Worm (Caenorhabditis elegans) whole organism, L2 larva: ENCODE data around the gene sftb-1.

Experiments used
- C34F6.9 ChIP-seq: fragments of 150-350 bp; optimal IDR thresholded peaks from 2 replicates; lab custom pipeline; 2014; ENCODE audit warnings: missing biosample characterization, missing genetic modification characterization
- F13H6.1 ChIP-seq: sonication (generic microtip); optimal IDR thresholded peaks from 2 replicates; lab custom pipeline; 2016; ENCODE audit warnings: missing genetic modification characterization, missing compliant biosample characterization
- R02D3.7 ChIP-seq: fragments of 150-350 bp; optimal IDR thresholded peaks from 2 replicates; lab custom pipeline; 2014; ENCODE audit warnings: missing biosample characterization, missing genetic modification characterization
- Y55F3AM.14 ChIP-seq: fragments of 200-800 bp; sonication (Bioruptor generic); optimal IDR thresholded peaks from 2 replicates; lab custom pipeline; 2018; ENCODE audit warnings: mild to moderate bottlenecking, missing genetic modification characterization, missing compliant biosample characterization
- ZK546.5 ChIP-seq: sonication (generic microtip); optimal IDR thresholded peaks from 2 replicates; lab custom pipeline; 2017; ENCODE audit warnings: missing biosample characterization, missing genetic modification characterization
- alr-1 ChIP-seq: fragments of 150-350 bp; optimal IDR thresholded peaks from 2 replicates; lab custom pipeline; 2014; ENCODE audit warnings: missing biosample characterization, missing genetic modification characterization
- aly-2 ChIP-seq: fragments of 150-350 bp; optimal IDR thresholded peaks from 2 replicates; lab custom pipeline; 2014; ENCODE audit warnings: missing biosample characterization, missing genetic modification characterization
- ama-1 ChIP-seq: fragments of 150-350 bp; optimal IDR thresholded peaks from 2 replicates; lab custom pipeline; 2018; ENCODE audit warnings: inconsistent platforms
- blmp-1 ChIP-seq: sonication (generic microtip); optimal IDR thresholded peaks from 2 replicates; lab custom pipeline; 2017; ENCODE audit warnings: missing genetic modification characterization, mild to moderate bottlenecking, missing compliant biosample characterization, antibody characterized with exemption, moderate library complexity; ENCODE audit not compliant: insufficient read depth
- ceh-16 ChIP-seq: fragments of 150-350 bp; optimal IDR thresholded peaks from 2 replicates; lab custom pipeline; 2014; ENCODE audit warnings: missing biosample characterization, missing genetic modification characterization
- ceh-82 ChIP-seq: fragments of 150-350 bp; optimal IDR thresholded peaks from 2 replicates; lab custom pipeline; 2014; ENCODE audit warnings: missing biosample characterization, missing genetic modification characterization
- crh-2 ChIP-seq: sonication (generic microtip); optimal IDR thresholded peaks from 2 replicates; lab custom pipeline; 2017; ENCODE audit warnings: missing biosample characterization, missing genetic modification characterization
- dmd-4 ChIP-seq: sonication (generic microtip); optimal IDR thresholded peaks from 2 replicates; lab custom pipeline; 2017; ENCODE audit warnings: missing biosample characterization, missing genetic modification characterization
- egl-27 ChIP-seq: sonication (generic microtip); optimal IDR thresholded peaks from 3 replicates; lab custom pipeline; 2017; ENCODE audit warnings: missing biosample characterization, missing genetic modification reagents, missing genetic modification characterization
- elt-1 ChIP-seq: fragments of 150-350 bp; optimal IDR thresholded peaks from 2 replicates; lab custom pipeline; 2014; ENCODE audit warnings: missing biosample characterization, missing genetic modification characterization
- elt-3 ChIP-seq: sonication (generic microtip); optimal IDR thresholded peaks from 2 replicates; lab custom pipeline; 2017; ENCODE audit warnings: missing biosample characterization, missing genetic modification characterization
- fos-1 ChIP-seq: fragments of 150-350 bp; optimal IDR thresholded peaks from 2 replicates; lab custom pipeline; 2014; ENCODE audit warnings: missing biosample characterization, missing genetic modification characterization
- gmeb-1 ChIP-seq: fragments of 150-350 bp; optimal IDR thresholded peaks from 2 replicates; lab custom pipeline; 2014; ENCODE audit warnings: missing biosample characterization, missing genetic modification characterization
- lin-11 ChIP-seq: fragments of 150-350 bp; sonication (generic microtip); optimal IDR thresholded peaks from 2 replicates; lab custom pipeline; 2014; ENCODE audit warnings: missing biosample characterization, missing genetic modification characterization, inconsistent platforms, mixed read lengths
- lin-13 ChIP-seq: fragments of 150-350 bp; optimal IDR thresholded peaks from 2 replicates; lab custom pipeline; 2014; ENCODE audit warnings: missing biosample characterization, missing genetic modification reagents, missing genetic modification characterization
- lin-39 ChIP-seq: fragments of 150-350 bp; optimal IDR thresholded peaks from 2 replicates; lab custom pipeline; 2014; ENCODE audit warnings: missing biosample characterization, missing genetic modification reagents, missing genetic modification characterization
- lsy-2 ChIP-seq, 2 experiments: fragments of 150-350 bp in 1 of 2; sonication (generic microtip) in 1 of 2; optimal IDR thresholded peaks; 2 replicates each; lab custom pipeline; 2014 to 2017; ENCODE audit warnings: missing biosample characterization in 2 of 2, missing genetic modification characterization in 2 of 2
- mab-5 ChIP-seq: fragments of 150-350 bp; optimal IDR thresholded peaks from 2 replicates; lab custom pipeline; 2014; ENCODE audit warnings: missing biosample characterization, missing genetic modification characterization
- mbf-1 ChIP-seq: sonication (generic microtip); optimal IDR thresholded peaks from 2 replicates; lab custom pipeline; 2017; ENCODE audit warnings: missing biosample characterization, missing genetic modification characterization
- mdl-1 ChIP-seq, 2 experiments: fragments of 150-350 bp in 1 of 2; sonication (generic microtip) in 1 of 2; optimal IDR thresholded peaks; 2 replicates each; lab custom pipeline; 2017; ENCODE audit warnings: missing biosample characterization in 2 of 2, missing genetic modification characterization in 2 of 2
- nhr-10 ChIP-seq: sonication (generic microtip); optimal IDR thresholded peaks from 2 replicates; lab custom pipeline; 2017; ENCODE audit warnings: missing biosample characterization, missing genetic modification characterization
- nhr-11 ChIP-seq: fragments of 150-350 bp; optimal IDR thresholded peaks from 2 replicates; lab custom pipeline; 2014; ENCODE audit warnings: missing biosample characterization, missing genetic modification characterization
- nhr-12 ChIP-seq: fragments of 150-350 bp; optimal IDR thresholded peaks from 2 replicates; lab custom pipeline; 2014; ENCODE audit warnings: missing biosample characterization, missing genetic modification characterization
- nhr-129 ChIP-seq: fragments of 150-350 bp; optimal IDR thresholded peaks from 2 replicates; lab custom pipeline; 2014; ENCODE audit warnings: missing biosample characterization, missing genetic modification characterization
- nhr-21 ChIP-seq: fragments of 150-350 bp; optimal IDR thresholded peaks from 2 replicates; lab custom pipeline; 2014; ENCODE audit warnings: missing biosample characterization, missing genetic modification characterization
- nhr-23 ChIP-seq: fragments of 150-350 bp; optimal IDR thresholded peaks from 2 replicates; lab custom pipeline; 2014; ENCODE audit warnings: missing biosample characterization, missing genetic modification reagents, missing genetic modification characterization
- nhr-237 ChIP-seq: fragments of 150-350 bp; optimal IDR thresholded peaks from 2 replicates; lab custom pipeline; 2014; ENCODE audit warnings: missing biosample characterization, missing genetic modification characterization
- nhr-25 ChIP-seq: fragments of 150-350 bp; sonication (generic microtip); optimal IDR thresholded peaks from 3 replicates; lab custom pipeline; 2014; ENCODE audit warnings: missing biosample characterization, missing genetic modification characterization
- nhr-6 ChIP-seq: fragments of 150-350 bp; optimal IDR thresholded peaks from 2 replicates; lab custom pipeline; 2014; ENCODE audit warnings: missing biosample characterization, missing genetic modification characterization
- nhr-77 ChIP-seq: fragments of 150-350 bp; optimal IDR thresholded peaks from 2 replicates; lab custom pipeline; 2014; ENCODE audit warnings: missing biosample characterization, missing genetic modification characterization
- peb-1 ChIP-seq: fragments of 150-350 bp; optimal IDR thresholded peaks from 2 replicates; lab custom pipeline; 2014; ENCODE audit warnings: missing biosample characterization, missing genetic modification characterization
- sem-4 ChIP-seq: fragments of 150-350 bp; optimal IDR thresholded peaks from 2 replicates; lab custom pipeline; 2014; ENCODE audit warnings: missing biosample characterization, missing genetic modification reagents, missing genetic modification characterization
- skn-1 ChIP-seq: sonication (generic microtip); optimal IDR thresholded peaks from 2 replicates; lab custom pipeline; 2017; ENCODE audit warnings: missing biosample characterization, missing genetic modification characterization
- sma-3 ChIP-seq: sonication (generic microtip); optimal IDR thresholded peaks from 2 replicates; lab custom pipeline; 2016; ENCODE audit warnings: missing genetic modification reagents, missing genetic modification characterization, missing compliant biosample characterization
- sma-9 ChIP-seq, 2 experiments: fragments of 150-350 bp in 1 of 2; sonication (generic microtip) in 1 of 2; optimal IDR thresholded peaks; 2 replicates each; lab custom pipeline; 2014 to 2016; ENCODE audit warnings: missing genetic modification characterization in 2 of 2, mild to moderate bottlenecking in 1 of 2, missing biosample characterization in 1 of 2, missing compliant biosample characterization in 1 of 2, missing genetic modification reagents in 1 of 2, moderate library complexity in 1 of 2
- snpc-4 ChIP-seq: fragments of 150-350 bp; optimal IDR thresholded peaks from 2 replicates; lab custom pipeline; 2014; ENCODE audit warnings: missing biosample characterization, missing genetic modification characterization
- unc-39 ChIP-seq: fragments of 150-350 bp; optimal IDR thresholded peaks from 2 replicates; lab custom pipeline; 2014; ENCODE audit warnings: missing biosample characterization, missing genetic modification characterization
- unc-55 ChIP-seq: fragments of 150-350 bp; sonication (generic microtip); optimal IDR thresholded peaks from 3 replicates; lab custom pipeline; 2014; ENCODE audit warnings: missing biosample characterization, missing genetic modification reagents, missing genetic modification characterization
- unc-62 ChIP-seq: fragments of 150-350 bp; optimal IDR thresholded peaks from 2 replicates; lab custom pipeline; 2014; ENCODE audit warnings: missing biosample characterization, missing genetic modification reagents, missing genetic modification characterization
- zag-1 ChIP-seq: fragments of 150-350 bp; optimal IDR thresholded peaks from 2 replicates; lab custom pipeline; 2014; ENCODE audit warnings: missing biosample characterization, missing genetic modification characterization
- ztf-1 ChIP-seq: fragments of 200-800 bp; sonication (Bioruptor generic); conservative IDR thresholded peaks from 2 replicates; pipeline ENCODE4 v1.3.6; 2022; ENCODE audit warnings: missing genetic modification characterization, missing compliant biosample characterization
- ztf-11 ChIP-seq: sonication (generic microtip); optimal IDR thresholded peaks from 2 replicates; lab custom pipeline; 2017; ENCODE audit warnings: missing biosample characterization, missing genetic modification characterization
- ztf-4 ChIP-seq: fragments of 150-350 bp; optimal IDR thresholded peaks from 2 replicates; lab custom pipeline; 2014; ENCODE audit warnings: missing biosample characterization, missing genetic modification characterization

Gene sftb-1

ce11 chrIII:4223668-4224127 is 45.4 kb downstream of the sftb-1 start:
- peak; percentile 42 for TF ChIP-seq nhr-11
- peak; percentile 52 for TF ChIP-seq nhr-21
- TF ChIP-seq aly-2 (tag; lab: Kevin White, UChicago): no peak
- peak; percentile 95 for TF ChIP-seq crh-2 (tag; lab: Kevin White, UChicago)
- peak; percentile 86 for TF ChIP-seq mab-5
- TF ChIP-seq nhr-12 (tag; lab: Kevin White, UChicago): no peak
- TF ChIP-seq peb-1 (tag; lab: Kevin White, UChicago): no peak
- no peak for TF ChIP-seq unc-62 (GFP tag; lab: Kevin White, UChicago)
- TF ChIP-seq zag-1 (tag; lab: Kevin White, UChicago): peak; percentile 90
- no peak for TF ChIP-seq lin-39 (tag; lab: Kevin White, UChicago)
- no peak for TF ChIP-seq mbf-1
- peak; percentile 75 for TF ChIP-seq lin-11 (tag; lab: Kevin White, UChicago)
- TF ChIP-seq fos-1 (tag; lab: Kevin White, UChicago): peak; percentile 94
- TF ChIP-seq ama-1 (lab: Kevin White, UChicago): no peak
- TF ChIP-seq nhr-23: no peak
- TF ChIP-seq alr-1 (tag; lab: Kevin White, UChicago): no peak
- peak; percentile 82 for TF ChIP-seq sem-4 (tag; lab: Kevin White, UChicago)
- peak; percentile 84 to 91 for TF ChIP-seq mdl-1 (tag; optimal IDR thresholded peaks at IDR 0.05; lab: Kevin White, UChicago)
- TF ChIP-seq ceh-82 (tag; lab: Kevin White, UChicago): no peak
- TF ChIP-seq ztf-11 (tag; lab: Kevin White, UChicago): no peak
- TF ChIP-seq R02D3.7 (tag; lab: Kevin White, UChicago): no peak
- peak; percentile 53 for TF ChIP-seq nhr-6 (tag; lab: Kevin White, UChicago)
- peak; percentile 95 for TF ChIP-seq nhr-129
- TF ChIP-seq elt-3 (tag; lab: Kevin White, UChicago): no peak
- TF ChIP-seq dmd-4 (tag; lab: Kevin White, UChicago): no peak
- peak; percentile 20 for TF ChIP-seq nhr-10 (tag; lab: Kevin White, UChicago)
- TF ChIP-seq ztf-1 (GFP tag; lab: Robert Waterston, UW): no peak
- peak; percentile 84 for TF ChIP-seq ztf-4 (tag; lab: Kevin White, UChicago)
- peak; percentile 71 for TF ChIP-seq snpc-4 (tag; lab: Kevin White, UChicago)
- TF ChIP-seq sma-9 (GFP tag; optimal IDR thresholded peaks at IDR 0.05; lab: Kevin White, UChicago): peak; percentile 83
- no peak for TF ChIP-seq sma-9 (tag; optimal IDR thresholded peaks at IDR 0.05; lab: Kevin White, UChicago)
- TF ChIP-seq ceh-16 (tag; lab: Kevin White, UChicago): no peak
- no peak for TF ChIP-seq ZK546.5 (tag; lab: Kevin White, UChicago)
- no peak for TF ChIP-seq elt-1 (tag; lab: Kevin White, UChicago)
- peak; percentile 96 for TF ChIP-seq C34F6.9 (tag; lab: Kevin White, UChicago)
- TF ChIP-seq nhr-237 (tag; lab: Kevin White, UChicago): no peak
- TF ChIP-seq lsy-2 (tag; optimal IDR thresholded peaks at IDR 0.05; lab: Kevin White, UChicago): peak; percentile 70 to 88
- TF ChIP-seq sma-3 (GFP tag; lab: Kevin White, UChicago): peak; percentile 52
- peak; percentile 28 for TF ChIP-seq skn-1
- no peak for TF ChIP-seq blmp-1 (tag; lab: Kevin White, UChicago)
- no peak for TF ChIP-seq nhr-77 (tag; lab: Kevin White, UChicago)
- TF ChIP-seq unc-39 (tag; lab: Kevin White, UChicago): no peak
- peak; percentile 11 for TF ChIP-seq nhr-25 (tag; lab: Kevin White, UChicago)
- TF ChIP-seq Y55F3AM.14 (GFP tag; lab: Kevin White, UChicago): peak; percentile 52
- peak; percentile 35 for TF ChIP-seq gmeb-1 (tag; lab: Kevin White, UChicago)
- TF ChIP-seq egl-27: peak; percentile 82
- TF ChIP-seq F13H6.1 (tag; lab: Kevin White, UChicago): peak; percentile 95
- peak; percentile 83 for TF ChIP-seq lin-13 (GFP tag; lab: Kevin White, UChicago)
- TF ChIP-seq unc-55 (GFP tag; lab: Kevin White, UChicago): peak; percentile 88
- TF ChIP-seq, all 48 proteins: peak for 26
